Fruit fly (Drosophila melanogaster) whole organism, pupa: Measurements from ENCODE around the gene CG9184.

Experiments
- CG10348 ChIP-seq: fragments of 200-800 bp; sonication (Bioruptor generic); IDR thresholded peaks from 2 replicates; pipeline ENCODE4 v1.3.6; 2022; ENCODE audit warnings: missing biosample characterization, missing genetic modification characterization
- CG12605 ChIP-seq: fragments of 200-800 bp; sonication (Bioruptor generic); IDR thresholded peaks from 2 replicates; pipeline ENCODE4 v1.3.6; 2022; ENCODE audit warnings: missing biosample characterization, missing genetic modification characterization
- CG13204 ChIP-seq: fragments of 200-800 bp; sonication (Bioruptor generic); optimal IDR thresholded peaks from 2 replicates; lab custom pipeline; 2018; ENCODE audit warnings: missing biosample characterization, mild to moderate bottlenecking, missing genetic modification characterization, moderate library complexity
- CG14655 ChIP-seq: fragments of 200-800 bp; sonication (Bioruptor generic); optimal IDR thresholded peaks from 3 replicates; lab custom pipeline; 2017; ENCODE audit warnings: mild to moderate bottlenecking, missing biosample characterization, missing genetic modification reagents, missing genetic modification characterization
- CG15710 ChIP-seq: fragments of 200-800 bp; sonication (Bioruptor generic); optimal IDR thresholded peaks from 2 replicates; lab custom pipeline; 2018; ENCODE audit warnings: missing biosample characterization, mild to moderate bottlenecking, missing genetic modification characterization, moderate library complexity
- CG17806 ChIP-seq: fragments of 200-800 bp; sonication (Bioruptor generic); optimal IDR thresholded peaks from 2 replicates; lab custom pipeline; 2018; ENCODE audit warnings: missing biosample characterization, mild to moderate bottlenecking, missing genetic modification characterization, moderate library complexity
- CG32121 ChIP-seq: fragments of 200-800 bp; sonication (Bioruptor generic); IDR thresholded peaks from 2 replicates; pipeline ENCODE4 v1.3.6; 2022; ENCODE audit warnings: missing biosample characterization, missing genetic modification characterization
- CG34367 ChIP-seq: fragments of 200-800 bp; sonication (Bioruptor generic); optimal IDR thresholded peaks from 2 replicates; lab custom pipeline; 2018; ENCODE audit warnings: missing biosample characterization, mild to moderate bottlenecking, missing genetic modification characterization
- CG4496 ChIP-seq: fragments of 200-800 bp; sonication (Bioruptor generic); IDR thresholded peaks from 3 replicates; pipeline ENCODE4 v1.3.6; 2022; ENCODE audit warnings: missing biosample characterization, missing genetic modification characterization
- CG8159 ChIP-seq: fragments of 200-800 bp; sonication (Bioruptor generic); optimal IDR thresholded peaks from 3 replicates; lab custom pipeline; 2018; ENCODE audit warnings: missing biosample characterization, mild to moderate bottlenecking, missing genetic modification characterization, moderate library complexity
- CG8301 ChIP-seq: fragments of 200-800 bp; sonication (Bioruptor generic); optimal IDR thresholded peaks from 2 replicates; lab custom pipeline; 2018; ENCODE audit warnings: missing biosample characterization, mild to moderate bottlenecking, missing genetic modification characterization
- CG9948 ChIP-seq: fragments of 200-800 bp; sonication (Bioruptor generic); optimal IDR thresholded peaks from 2 replicates; lab custom pipeline; 2018; ENCODE audit warnings: missing biosample characterization, mild to moderate bottlenecking, missing genetic modification characterization, moderate library complexity
- D1 ChIP-seq: fragments of 200-800 bp; sonication (Bioruptor generic); optimal IDR thresholded peaks from 2 replicates; lab custom pipeline; 2018; ENCODE audit warnings: missing biosample characterization, mild to moderate bottlenecking, missing genetic modification characterization, moderate library complexity
- EcR ChIP-seq: fragments of 200-800 bp; sonication (Bioruptor generic); optimal IDR thresholded peaks from 3 replicates; lab custom pipeline; 2019; ENCODE audit warnings: missing biosample characterization, missing genetic modification characterization, mild to moderate bottlenecking, moderate library complexity, missing genetic modification reagents
- Ets98B ChIP-seq: fragments of 200-800 bp; sonication (Bioruptor generic); IDR thresholded peaks from 2 replicates; pipeline ENCODE4 v1.3.6; 2022; ENCODE audit warnings: missing biosample characterization, missing genetic modification characterization
- Pif1A ChIP-seq: fragments of 200-800 bp; sonication (Bioruptor generic); optimal IDR thresholded peaks from 3 replicates; lab custom pipeline; 2016; ENCODE audit warnings: missing biosample characterization, missing genetic modification characterization
- Pif1B ChIP-seq: fragments of 200-800 bp; sonication (Bioruptor generic); optimal IDR thresholded peaks from 3 replicates; lab custom pipeline; 2016; ENCODE audit warnings: missing biosample characterization, missing genetic modification characterization
- Snoo ChIP-seq: fragments of 200-800 bp; sonication (Bioruptor generic); optimal IDR thresholded peaks from 3 replicates; lab custom pipeline; 2017; ENCODE audit warnings: missing biosample characterization, mild to moderate bottlenecking, missing genetic modification characterization, inconsistent platforms
- fd96Ca ChIP-seq: fragments of 200-800 bp; sonication (Bioruptor generic); IDR thresholded peaks from 3 replicates; pipeline ENCODE4 v1.3.6; 2022; ENCODE audit warnings: missing biosample characterization, missing genetic modification characterization
- gl ChIP-seq: fragments of 200-800 bp; sonication (Bioruptor generic); optimal IDR thresholded peaks from 2 replicates; lab custom pipeline; 2018; ENCODE audit warnings: missing biosample characterization, mild to moderate bottlenecking, missing genetic modification characterization
- rn ChIP-seq: fragments of 200-800 bp; sonication (Bioruptor generic); IDR thresholded peaks from 2 replicates; pipeline ENCODE4 v1.3.6; 2022; ENCODE audit warnings: missing biosample characterization, missing genetic modification characterization

Gene CG9184

DNA sequence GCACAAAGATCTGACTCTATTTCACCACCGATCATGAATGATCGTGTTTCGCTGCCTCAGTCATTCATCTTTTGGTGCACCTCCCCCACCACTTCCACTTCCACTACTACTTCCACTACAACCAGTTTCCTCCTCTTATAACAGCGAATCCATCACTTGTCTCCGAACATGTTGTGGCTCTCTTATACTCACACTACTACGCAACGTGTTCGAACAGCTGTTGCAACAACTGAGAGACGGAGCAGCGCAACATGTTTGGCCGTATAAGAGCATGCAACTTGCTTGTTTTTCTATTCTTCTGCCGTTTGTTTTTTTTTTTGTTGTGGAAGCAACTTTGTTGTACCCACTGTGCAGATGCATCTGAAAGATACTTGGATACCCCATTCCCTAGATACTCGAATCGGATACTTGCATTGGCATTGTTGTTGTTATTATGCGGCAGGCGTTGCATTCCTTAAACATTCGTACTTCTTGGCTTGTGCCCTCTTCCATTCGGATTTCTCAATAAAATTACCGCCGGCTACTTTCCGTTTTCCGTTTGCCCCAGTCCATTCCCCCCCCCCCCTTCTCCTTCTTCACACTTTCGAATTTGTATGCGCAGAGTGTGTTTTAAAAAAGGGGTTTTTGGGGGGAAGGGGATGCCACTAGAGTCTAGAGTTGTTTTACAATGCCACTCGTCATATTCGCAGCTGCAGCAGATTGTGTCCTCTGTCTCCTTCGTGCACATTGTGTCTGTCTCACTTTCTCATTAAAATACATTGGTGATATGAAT, 44.5 kb upstream of the CG9184 start:
- no peak for TF ChIP-seq CG32121 (GFP tag; lab: Robert Waterston, UW)
- TF ChIP-seq Pif1B (GFP tag; lab: Kevin White, UChicago): peak; percentile 45
- TF ChIP-seq Pif1A (GFP tag; lab: Kevin White, UChicago): peak; percentile 21
- peak; percentile 48 for TF ChIP-seq EcR
- no peak for TF ChIP-seq CG17806 (tag; lab: Kevin White, UChicago)
- TF ChIP-seq rn (GFP tag; lab: Robert Waterston, UW): peak; percentile 29; the same call in 1 of the 2 replicates
- TF ChIP-seq CG9948: peak; percentile 3
- TF ChIP-seq gl (tag; lab: Kevin White, UChicago): peak; percentile 51
- peak; percentile 71 for TF ChIP-seq CG13204
- peak; percentile 9 for TF ChIP-seq CG15710 (tag; lab: Kevin White, UChicago)
- no peak for TF ChIP-seq CG8301 (tag; lab: Kevin White, UChicago)
- TF ChIP-seq CG12605 (GFP tag; lab: Robert Waterston, UW): peak; percentile 80
- peak; percentile 66; the same call in 1 of the 2 replicates for TF ChIP-seq Ets98B (GFP tag; lab: Robert Waterston, UW)
- TF ChIP-seq CG14655 (GFP tag; lab: Kevin White, UChicago): no peak
- peak; percentile 44; the same call in 2 of the 3 replicates for TF ChIP-seq fd96Ca (GFP tag; lab: Robert Waterston, UW)
- peak; percentile 79 for TF ChIP-seq CG4496
- TF ChIP-seq CG34367 (tag; lab: Kevin White, UChicago): peak; percentile 31
- TF ChIP-seq CG10348 (GFP tag; lab: Robert Waterston, UW): no peak
- TF ChIP-seq Snoo (tag; lab: Kevin White, UChicago): no peak
- no peak for TF ChIP-seq CG8159 (tag; lab: Kevin White, UChicago)
- no peak for TF ChIP-seq D1 (tag; lab: Kevin White, UChicago)

- TF ChIP-seq CG8159 (tag; lab: Kevin White, UChicago) (no peak), gl (tag; lab: Kevin White, UChicago) (no peak), EcR (peak; percentile 30)
Measured at dm6 chr3L:1364368-1364767, 41.8 kb upstream of the CG9184 start.

- TF ChIP-seq CG13204 (no peak), CG32121 (GFP tag; lab: Robert Waterston, UW) (no peak), CG12605 (GFP tag; lab: Robert Waterston, UW) (no peak), Snoo (tag; lab: Kevin White, UChicago) (no peak), CG17806 (tag; lab: Kevin White, UChicago) (no peak), Ets98B (GFP tag; lab: Robert Waterston, UW) (no peak), EcR (no peak), CG9948 (no peak), CG4496 (no peak), Pif1A (GFP tag; lab: Kevin White, UChicago) (no peak), CG8301 (tag; lab: Kevin White, UChicago) (no peak), D1 (tag; lab: Kevin White, UChicago) (no peak), CG14655 (GFP tag; lab: Kevin White, UChicago) (no peak), fd96Ca (GFP tag; lab: Robert Waterston, UW) (no peak), CG15710 (tag; lab: Kevin White, UChicago) (no peak), CG8159 (tag; lab: Kevin White, UChicago) (no peak), rn (GFP tag; lab: Robert Waterston, UW) (no peak), CG10348 (GFP tag; lab: Robert Waterston, UW) (no peak), CG34367 (tag; lab: Kevin White, UChicago) (no peak)
Measured at dm6 chr3L:1358338-1358737, 35.7 kb upstream of the CG9184 start.

DNA sequence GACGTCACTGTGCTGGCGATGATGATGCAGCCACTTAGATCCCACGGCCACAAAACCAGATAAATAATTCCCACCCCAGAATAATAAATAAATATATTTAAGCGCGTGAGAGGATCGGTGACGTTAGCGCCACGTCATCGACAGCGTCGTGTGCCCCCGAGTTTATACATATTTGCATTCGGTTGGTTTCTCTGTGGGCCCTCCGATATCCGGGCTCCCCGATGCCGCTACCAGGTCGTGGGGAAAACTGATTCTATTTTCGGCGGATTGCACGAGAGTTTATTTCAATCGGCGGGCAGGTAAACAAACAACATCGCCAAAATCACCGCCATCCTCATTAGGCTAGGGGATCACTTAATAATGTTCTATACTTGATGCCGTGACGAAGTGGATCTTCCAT, 31.6 kb upstream of the CG9184 start:
- TF ChIP-seq CG4496 (no peak), CG9948 (no peak), Pif1B (GFP tag; lab: Kevin White, UChicago) (no peak), CG10348 (GFP tag; lab: Robert Waterston, UW) (no peak), CG12605 (GFP tag; lab: Robert Waterston, UW) (no peak), EcR (no peak), CG14655 (GFP tag; lab: Kevin White, UChicago) (no peak), CG34367 (tag; lab: Kevin White, UChicago) (no peak), gl (tag; lab: Kevin White, UChicago) (no peak), Snoo (tag; lab: Kevin White, UChicago) (no peak)
- TF ChIP-seq, all 21 proteins: peak for 0

DNA sequence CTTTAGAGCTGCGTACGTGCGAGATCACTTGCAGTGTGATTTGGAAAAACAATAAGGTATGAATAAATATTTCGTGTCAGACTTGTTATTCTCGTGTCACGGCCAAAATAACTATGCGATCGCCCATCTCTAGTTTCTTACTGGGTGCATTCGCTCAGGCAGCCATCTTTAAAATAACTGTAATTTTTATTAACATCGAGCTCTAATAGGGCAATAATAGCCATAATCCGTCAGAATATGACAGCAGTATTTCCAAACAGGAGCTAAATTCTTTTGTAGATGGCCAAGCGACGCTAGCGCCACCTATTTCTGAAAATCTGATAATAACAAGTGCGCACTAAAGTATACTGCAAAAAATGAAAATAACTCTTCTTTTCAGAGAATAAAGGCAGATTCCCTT, 29.5 kb upstream of the CG9184 start:
- TF ChIP-seq fd96Ca (GFP tag; lab: Robert Waterston, UW) (0 out of 3 replicates have a peak, but pooled peaks have one; percentile 3), CG13204 (no peak), EcR (peak; percentile 31), D1 (tag; lab: Kevin White, UChicago) (peak; percentile 32), Ets98B (GFP tag; lab: Robert Waterston, UW) (0 out of 2 replicates have a peak, but pooled peaks have one; percentile 19), CG4496 (0 out of 3 replicates have a peak, but pooled peaks have one; percentile 10), CG14655 (GFP tag; lab: Kevin White, UChicago) (no peak)
- TF ChIP-seq, all 21 proteins: peak for 5

dm6 chr3L:1350924-1351215, 28.3 kb upstream of the CG9184 start, which contains the start of gene CG9166:
CG9166 (plus strand) TSS chr3L:1351116.
- no peak for TF ChIP-seq CG13204
- TF ChIP-seq CG12605 (GFP tag; lab: Robert Waterston, UW): no peak
- no peak for TF ChIP-seq EcR
- no peak for TF ChIP-seq Pif1B (GFP tag; lab: Kevin White, UChicago)
- TF ChIP-seq CG34367 (tag; lab: Kevin White, UChicago): no peak
- no peak for TF ChIP-seq CG8159 (tag; lab: Kevin White, UChicago)
- no peak for TF ChIP-seq Ets98B (GFP tag; lab: Robert Waterston, UW)
- TF ChIP-seq CG9948: no peak
